Worm (Caenorhabditis elegans): ENCODE results near the gene ZK899.5.

ce11 chrX:9509922-9510321 is 49.2 kb upstream of the ZK899.5 start:
- TF ChIP-seq nhr-76 (tag; optimal IDR thresholded peaks at IDR 0.05), result no peak
- no peak for TF ChIP-seq ama-1 (optimal IDR thresholded peaks at IDR 0.05)
- TF ChIP-seq elt-2 (tag; optimal IDR thresholded peaks at IDR 0.05), result no peak
- no peak for TF ChIP-seq zag-1 (tag; optimal IDR thresholded peaks at IDR 0.05)
- TF ChIP-seq elt-3 (tag; optimal IDR thresholded peaks at IDR 0.05), result no peak
- no peak for TF ChIP-seq ztf-11 (tag; optimal IDR thresholded peaks at IDR 0.05)
- no peak for TF ChIP-seq lin-15B (tag; optimal IDR thresholded peaks at IDR 0.05)
- TF ChIP-seq ces-1 (GFP tag; optimal IDR thresholded peaks at IDR 0.05), result no peak
- TF ChIP-seq lin-39 (tag; optimal IDR thresholded peaks at IDR 0.05), result no peak
- TF ChIP-seq jun-1 (tag; optimal IDR thresholded peaks at IDR 0.05), result no peak
- TF ChIP-seq egl-13 (tag; optimal IDR thresholded peaks at IDR 0.05), result no peak
